Fruit fly (Drosophila melanogaster): ENCODE measurements around the gene scny.

The scny gene

DNA sequence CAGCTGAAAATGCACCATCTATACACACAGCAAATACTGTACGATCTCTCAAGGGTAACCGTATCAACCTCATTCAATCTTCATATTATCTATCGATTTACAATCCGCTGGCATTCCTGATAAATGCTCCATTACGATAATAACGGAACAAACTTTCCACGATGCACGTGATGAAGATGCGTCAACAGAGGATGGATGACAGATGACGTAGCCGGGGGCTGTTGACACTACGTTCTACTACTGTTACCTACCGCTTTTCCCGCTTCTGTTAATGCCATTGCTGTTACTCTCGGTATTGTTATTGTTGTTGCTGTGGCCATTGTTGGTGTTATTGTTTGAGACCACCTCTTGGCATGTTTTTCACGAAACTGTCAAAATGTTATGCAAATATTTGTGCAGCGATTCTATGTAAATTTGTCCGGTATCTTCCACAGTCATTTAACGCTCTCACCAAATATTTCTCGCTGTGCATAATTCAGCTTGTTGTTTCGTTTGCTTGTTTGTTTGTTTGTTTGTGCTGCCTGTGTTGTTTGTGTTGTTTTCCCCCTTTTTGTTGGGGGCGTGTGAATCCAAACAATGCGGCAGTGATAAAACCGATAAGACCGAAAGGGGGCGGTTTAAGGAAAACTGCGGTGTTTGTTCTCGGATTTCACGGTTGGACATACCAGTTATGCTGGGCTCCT lies 55.1 kb downstream of the scny start:
- no peak for TF ChIP-seq kay (GFP tag; ENCODE audit: borderline replicate concordance)
- TF ChIP-seq CG14711 (tag; optimal IDR thresholded peaks at IDR 0.05) = no peak
- TF ChIP-seq bab1 (GFP tag; optimal IDR thresholded peaks at IDR 0.05) = no peak
- TF ChIP-seq Clk (GFP tag; optimal IDR thresholded peaks at IDR 0.05) = no peak
- TF ChIP-seq cnc (optimal IDR thresholded peaks at IDR 0.05) = no peak
- no peak for TF ChIP-seq ovo (GFP tag; optimal IDR thresholded peaks at IDR 0.05)

DNA sequence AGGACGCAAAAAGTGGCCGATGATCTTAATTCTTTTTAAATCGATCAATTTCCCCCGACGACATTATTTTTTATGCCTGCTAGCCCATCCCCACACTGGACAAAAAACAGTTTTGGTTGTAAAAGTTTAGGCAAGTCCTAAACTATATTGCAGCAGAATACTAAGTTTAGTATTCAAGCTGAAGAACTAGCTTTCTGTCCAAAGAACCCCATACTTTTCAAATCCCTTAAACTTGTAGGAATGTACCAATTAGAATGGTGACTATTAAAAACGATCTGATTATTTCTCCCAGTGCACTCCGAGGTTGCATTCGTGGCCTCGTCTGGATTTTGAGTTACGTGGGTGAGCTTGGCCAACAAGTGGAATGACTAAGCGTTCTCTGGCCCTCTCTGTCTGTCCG lies 56.7 kb downstream of the scny start:
- TF ChIP-seq CG14711 (tag; optimal IDR thresholded peaks at IDR 0.05) (no peak), CG12768 (GFP tag; optimal IDR thresholded peaks at IDR 0.05) (no peak), CG11617 (GFP tag; optimal IDR thresholded peaks at IDR 0.05) (no peak), ovo (GFP tag; optimal IDR thresholded peaks at IDR 0.05) (no peak), kay (GFP tag; ENCODE audit: borderline replicate concordance) (no peak), Hr96 (GFP tag; optimal IDR thresholded peaks at IDR 0.05) (no peak), CG7101 (tag; optimal IDR thresholded peaks at IDR 0.05) (no peak), tj (GFP tag; optimal IDR thresholded peaks at IDR 0.05) (no peak), bab1 (GFP tag; optimal IDR thresholded peaks at IDR 0.05) (no peak), toe (GFP tag; optimal IDR thresholded peaks at IDR 0.05) (no peak)
